Worm (Caenorhabditis elegans) whole organism, mixed stage, embryonic: Measurements from ENCODE around the gene C02F5.12.

Experiments
- bed-3 ChIP-seq: fragments of 200-800 bp; sonication (Bioruptor generic); optimal IDR thresholded peaks from 3 replicates; lab custom pipeline; 2018; ENCODE audit warnings: mild to moderate bottlenecking, missing genetic modification characterization, moderate library complexity, missing compliant biosample characterization
- blmp-1 ChIP-seq: fragments of 150-350 bp; optimal IDR thresholded peaks from 2 replicates; lab custom pipeline; 2014; ENCODE audit warnings: missing biosample characterization, missing genetic modification characterization
- elt-1 ChIP-seq: sonication (generic microtip); optimal IDR thresholded peaks from 2 replicates; lab custom pipeline; 2017; ENCODE audit warnings: missing genetic modification characterization, mild to moderate bottlenecking, missing compliant biosample characterization, antibody characterized with exemption, moderate library complexity, borderline replicate concordance; ENCODE audit not compliant: insufficient read depth
- flh-1 ChIP-seq: fragments of 200-800 bp; sonication (Bioruptor generic); optimal IDR thresholded peaks from 2 replicates; lab custom pipeline; 2018; ENCODE audit warnings: mild to moderate bottlenecking, missing genetic modification characterization, moderate library complexity, missing compliant biosample characterization
- lin-13 ChIP-seq: fragments of 150-350 bp; optimal IDR thresholded peaks from 2 replicates; lab custom pipeline; 2014; ENCODE audit warnings: missing biosample characterization, missing genetic modification characterization
- nhr-28 ChIP-seq: fragments of 150-350 bp; optimal IDR thresholded peaks from 2 replicates; lab custom pipeline; 2014; ENCODE audit warnings: missing biosample characterization, missing genetic modification characterization
- nhr-76 ChIP-seq: sonication (generic microtip); optimal IDR thresholded peaks from 2 replicates; lab custom pipeline; 2017; ENCODE audit warnings: missing biosample characterization, missing genetic modification characterization
- snpc-4 ChIP-seq: fragments of 150-350 bp; optimal IDR thresholded peaks from 2 replicates; lab custom pipeline; 2014; ENCODE audit warnings: missing biosample characterization, missing genetic modification characterization
- unc-39 ChIP-seq: fragments of 150-350 bp; optimal IDR thresholded peaks from 2 replicates; lab custom pipeline; 2014; ENCODE audit warnings: missing biosample characterization, missing genetic modification characterization

ce11 chrIII:8199060-8199459 lies 43.8 kb downstream of the C02F5.12 start:
- TF ChIP-seq bed-3 (no peak), lin-13 (tag; lab: Kevin White, UChicago) (no peak), nhr-76 (no peak), flh-1 (GFP tag; lab: Kevin White, UChicago) (no peak), unc-39 (no peak), blmp-1 (tag; lab: Kevin White, UChicago) (no peak), elt-1 (no peak), snpc-4 (no peak), nhr-28 (tag; lab: Kevin White, UChicago) (no peak)
